Worm (Caenorhabditis elegans): ENCODE results near the gene ZC53.22.

Gene ZC53.22

DNA sequence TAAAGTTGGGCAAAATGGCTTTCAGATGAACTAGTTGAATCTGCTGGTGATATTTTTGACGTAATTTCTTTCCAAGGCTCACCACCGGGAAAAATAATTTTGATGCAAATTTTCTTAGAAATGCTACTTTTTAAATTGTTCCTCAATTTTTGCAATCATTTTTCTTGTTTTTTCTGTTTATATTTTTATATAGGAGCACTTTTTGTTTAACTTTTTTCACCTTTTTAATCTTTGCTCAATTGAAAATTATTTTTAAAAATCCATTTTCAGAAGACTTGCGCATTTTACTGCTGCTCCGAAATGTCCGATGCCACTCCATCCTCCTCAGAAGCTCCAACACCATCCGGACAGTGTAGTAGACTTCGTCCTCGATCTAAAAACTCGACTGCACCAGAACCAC, 5.0 kb downstream of the ZC53.22 start, which contains the start of gene dot-1.5:
Gene dot-1.5 (plus strand): TSS at position 301 of the 400 bp plus-strand sequence.
- TF ChIP-seq npax-4 (tag; optimal IDR thresholded peaks at IDR 0.05) (no peak), ceh-19 (GFP tag; optimal IDR thresholded peaks at IDR 0.05) (no peak), sdc-2 (tag; optimal IDR thresholded peaks at IDR 0.05) (no peak), unc-55 (GFP tag; optimal IDR thresholded peaks at IDR 0.05) (no peak), ets-4 (tag; optimal IDR thresholded peaks at IDR 0.05) (no peak), ahr-1 (tag; optimal IDR thresholded peaks at IDR 0.05) (no peak), lin-11 (tag; optimal IDR thresholded peaks at IDR 0.05) (no peak), ceh-31 (tag; optimal IDR thresholded peaks at IDR 0.05) (no peak), Y22D7AL.16 (tag; optimal IDR thresholded peaks at IDR 0.05) (no peak), odd-2 (tag; optimal IDR thresholded peaks at IDR 0.05) (no peak), fax-1 (tag; optimal IDR thresholded peaks at IDR 0.05) (no peak), dve-1 (tag; optimal IDR thresholded peaks at IDR 0.05) (no peak), ceh-6 (GFP tag; optimal IDR thresholded peaks at IDR 0.05) (no peak), K09A11.1 (tag; optimal IDR thresholded peaks at IDR 0.05; ENCODE audit: insufficient read depth) (no peak)

ce11 chrX:1915022-1915421, 7.2 kb downstream of the ZC53.22 start, which contains the start of gene rgs-9:
rgs-9 (plus strand) TSS chrX:1915258.
- no peak for TF ChIP-seq T23F11.4 (GFP tag; optimal IDR thresholded peaks at IDR 0.05)
- TF ChIP-seq dmd-4 (tag; optimal IDR thresholded peaks at IDR 0.05; ENCODE audit: borderline replicate concordance): no peak
- no peak for TF ChIP-seq F13H6.1 (tag; optimal IDR thresholded peaks at IDR 0.05)
- no peak for TF ChIP-seq K02D7.2 (tag; optimal IDR thresholded peaks at IDR 0.05)
- TF ChIP-seq che-1 (tag; optimal IDR thresholded peaks at IDR 0.05): no peak
- no peak for TF ChIP-seq sdc-2 (tag; optimal IDR thresholded peaks at IDR 0.05)
- no peak for TF ChIP-seq zip-5 (tag; optimal IDR thresholded peaks at IDR 0.05)
- no peak for TF ChIP-seq ceh-9 (tag; optimal IDR thresholded peaks at IDR 0.05)
- no peak for TF ChIP-seq sox-2 (GFP tag; IDR thresholded peaks at IDR 0.05)
- no peak for TF ChIP-seq madf-2 (tag; optimal IDR thresholded peaks at IDR 0.05)
- no peak for TF ChIP-seq ama-1 (optimal IDR thresholded peaks at IDR 0.05)
- no peak for TF ChIP-seq lin-11 (tag; optimal IDR thresholded peaks at IDR 0.05)
- no peak for TF ChIP-seq lim-6 (tag; optimal IDR thresholded peaks at IDR 0.05)
- TF ChIP-seq ceh-24 (tag; optimal IDR thresholded peaks at IDR 0.05): no peak
- TF ChIP-seq tbx-2 (tag; optimal IDR thresholded peaks at IDR 0.05): no peak
- TF ChIP-seq nhr-11 (tag; optimal IDR thresholded peaks at IDR 0.05): no peak
- TF ChIP-seq elt-2 (tag; optimal IDR thresholded peaks at IDR 0.05): no peak

DNA sequence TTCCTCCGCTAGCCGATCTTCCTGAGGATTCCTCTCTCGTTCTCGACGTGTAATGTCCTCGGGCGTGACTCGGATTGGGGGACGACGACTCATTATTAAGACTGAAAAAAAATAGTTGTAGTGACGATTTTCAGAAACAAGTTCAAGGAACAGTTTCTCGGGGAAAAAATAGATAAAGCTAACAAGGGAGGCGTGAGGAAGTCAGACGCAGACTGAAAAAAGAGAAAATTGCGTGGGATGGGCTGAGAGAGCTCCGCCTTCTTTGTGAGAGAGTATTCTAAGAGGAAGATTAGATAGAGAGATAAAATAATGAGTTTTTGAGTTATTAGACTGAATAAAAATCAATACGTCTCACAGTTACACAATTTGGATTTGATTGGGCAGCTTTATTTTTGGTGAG, 8.9 kb downstream of the ZC53.22 start, which contains the start of gene ZC53.1:
Gene ZC53.1 (minus strand): TSS at position 101 of the 400 bp plus-strand sequence.
- TF ChIP-seq K09A11.1 (tag; optimal IDR thresholded peaks at IDR 0.05; ENCODE audit: insufficient read depth): no peak
- no peak for TF ChIP-seq T23F11.4 (GFP tag; optimal IDR thresholded peaks at IDR 0.05)
- TF ChIP-seq K02D7.2 (tag; optimal IDR thresholded peaks at IDR 0.05): no peak
- no peak for TF ChIP-seq ceh-31 (tag; optimal IDR thresholded peaks at IDR 0.05)
- TF ChIP-seq pha-4 (tag; optimal IDR thresholded peaks at IDR 0.05): no peak
- no peak for TF ChIP-seq ceh-30 (tag; optimal IDR thresholded peaks at IDR 0.05)
- no peak for TF ChIP-seq pros-1 (tag; optimal IDR thresholded peaks at IDR 0.05)
- TF ChIP-seq pqm-1 (tag; optimal IDR thresholded peaks at IDR 0.05): no peak
- no peak for TF ChIP-seq ama-1 (optimal IDR thresholded peaks at IDR 0.05)
- TF ChIP-seq hlh-8 (tag; optimal IDR thresholded peaks at IDR 0.05): no peak
- no peak for TF ChIP-seq ceh-34 (tag; optimal IDR thresholded peaks at IDR 0.05)
- TF ChIP-seq pag-3 (tag; optimal IDR thresholded peaks at IDR 0.05; ENCODE audit: borderline replicate concordance): no peak
- TF ChIP-seq npax-4 (tag; optimal IDR thresholded peaks at IDR 0.05): no peak
- no peak for TF ChIP-seq tbx-7 (tag; optimal IDR thresholded peaks at IDR 0.05)
- no peak for TF ChIP-seq elt-4 (tag; optimal IDR thresholded peaks at IDR 0.05)
- TF ChIP-seq nhr-232 (tag; optimal IDR thresholded peaks at IDR 0.05): no peak
- no peak for TF ChIP-seq eyg-1 (tag; optimal IDR thresholded peaks at IDR 0.05)
- TF ChIP-seq ceh-9 (tag; optimal IDR thresholded peaks at IDR 0.05): no peak
- TF ChIP-seq ceh-2 (tag; optimal IDR thresholded peaks at IDR 0.05): no peak
